Fruit fly (Drosophila melanogaster) whole organism, wandering third instar larva: Measurements from ENCODE around the gene CG3699.

Experiments
- Abd-B ChIP-seq: fragments of >200 bp; optimal IDR thresholded peaks from 2 replicates; lab custom pipeline; 2017; ENCODE audit warnings: missing biosample characterization, missing genetic modification characterization
- CG9705 ChIP-seq: fragments of 200-800 bp; sonication (Bioruptor generic); optimal IDR thresholded peaks from 2 replicates; lab custom pipeline; 2018; ENCODE audit warnings: missing biosample characterization, mild to moderate bottlenecking, missing genetic modification characterization
- Dfd ChIP-seq: fragments of >200 bp; optimal IDR thresholded peaks from 2 replicates; lab custom pipeline; 2017; ENCODE audit warnings: missing biosample characterization, missing genetic modification characterization
- Dif ChIP-seq: fragments of 200-275, 200-300 bp; sonication (Bioruptor generic); optimal IDR thresholded peaks from 2 replicates; lab custom pipeline; 2018; ENCODE audit warnings: missing biosample characterization, missing genetic modification characterization; ENCODE audit not compliant: partially characterized antibody
- GATAd ChIP-seq: sonication (Bioruptor generic); optimal IDR thresholded peaks from 2 replicates; lab custom pipeline; 2016; ENCODE audit warnings: missing biosample characterization, missing genetic modification characterization
- HLH106 ChIP-seq: fragments of 200-800 bp; optimal IDR thresholded peaks from 3 replicates; lab custom pipeline; 2019; ENCODE audit warnings: missing biosample characterization, mild to moderate bottlenecking, missing genetic modification characterization, moderate library complexity
- Hnf4 ChIP-seq: fragments of 200-800 bp; sonication (Bioruptor generic); optimal IDR thresholded peaks from 2 replicates; lab custom pipeline; 2016; ENCODE audit warnings: missing biosample characterization, mild to moderate bottlenecking, missing genetic modification characterization
- Hr78 ChIP-seq: fragments of >200 bp; optimal IDR thresholded peaks from 2 replicates; lab custom pipeline; 2017; ENCODE audit warnings: missing biosample characterization, missing genetic modification characterization
- Hr83 ChIP-seq: fragments of 200-300 bp; sonication (Bioruptor generic); optimal IDR thresholded peaks from 2 replicates; lab custom pipeline; 2016; ENCODE audit warnings: missing biosample characterization, mild to moderate bottlenecking, missing genetic modification characterization, moderate library complexity; ENCODE audit not compliant: poor library complexity, severe bottlenecking
- Mio ChIP-seq: sonication (Bioruptor generic); optimal IDR thresholded peaks from 2 replicates; lab custom pipeline; 2016; ENCODE audit warnings: missing biosample characterization, missing genetic modification characterization
- N ChIP-seq: fragments of >200 bp; optimal IDR thresholded peaks from 2 replicates; lab custom pipeline; 2018; ENCODE audit warnings: missing biosample characterization, missing external identifiers, missing genetic modification characterization
- OdsH ChIP-seq: fragments of 200-800 bp; sonication (Bioruptor generic); optimal IDR thresholded peaks from 2 replicates; lab custom pipeline; 2016; ENCODE audit warnings: missing biosample characterization, mild to moderate bottlenecking, missing genetic modification characterization
- Rel ChIP-seq, 2 experiments: fragments of 200-800 bp; sonication (Bioruptor generic) in 1 of 2; optimal IDR thresholded peaks; 2 replicates in 1 of 2; 3 replicates in 1 of 2; lab custom pipeline; 2016 to 2019; ENCODE audit warnings: mild to moderate bottlenecking in 2 of 2, missing biosample characterization in 2 of 2, missing genetic modification characterization in 2 of 2, moderate library complexity in 1 of 2
- Sp1 ChIP-seq: fragments of 200-800 bp; sonication (Bioruptor generic); optimal IDR thresholded peaks from 3 replicates; lab custom pipeline; 2019; ENCODE audit warnings: missing biosample characterization, mild to moderate bottlenecking, missing genetic modification characterization, moderate library complexity
- Vsx2 ChIP-seq: fragments of 200-300, 225-300 bp; sonication (Bioruptor generic); optimal IDR thresholded peaks from 2 replicates; lab custom pipeline; 2018; ENCODE audit warnings: missing biosample characterization, missing genetic modification characterization; ENCODE audit not compliant: partially characterized antibody
- br ChIP-seq: fragments of 200-800 bp; sonication (Bioruptor generic); optimal IDR thresholded peaks from 2 replicates; lab custom pipeline; 2016; ENCODE audit warnings: missing biosample characterization, missing genetic modification characterization
- brk ChIP-seq: fragments of 200-800 bp; sonication (Bioruptor generic); optimal IDR thresholded peaks from 2 replicates; lab custom pipeline; 2016; ENCODE audit warnings: missing biosample characterization, mild to moderate bottlenecking, missing genetic modification characterization
- dl ChIP-seq, 2 experiments: fragments of 175-275, 200-275 bp in 1 of 2; fragments of 200-275 bp in 1 of 2; sonication (Bioruptor generic); optimal IDR thresholded peaks; lab custom pipeline; 2018; ENCODE audit warnings: mild to moderate bottlenecking in 2 of 2, missing biosample characterization in 2 of 2, missing genetic modification characterization in 2 of 2, moderate library complexity in 2 of 2; ENCODE audit not compliant: partially characterized antibody in 2 of 2, insufficient read depth in 1 of 2
- dmrt93B ChIP-seq: fragments of 200-800 bp; sonication (Bioruptor generic); optimal IDR thresholded peaks from 2 replicates; lab custom pipeline; 2018; ENCODE audit warnings: missing biosample characterization, mild to moderate bottlenecking, missing genetic modification characterization
- dsf ChIP-seq: sonication (Bioruptor generic); optimal IDR thresholded peaks from 2 replicates; lab custom pipeline; 2016; ENCODE audit warnings: missing biosample characterization, missing genetic modification characterization, borderline replicate concordance
- ey ChIP-seq: fragments of 200-800 bp; sonication (Bioruptor generic); optimal IDR thresholded peaks from 2 replicates; lab custom pipeline; 2016; ENCODE audit warnings: missing biosample characterization, missing genetic modification characterization
- fru ChIP-seq: fragments of 200-800 bp; sonication (Bioruptor generic); optimal IDR thresholded peaks from 3 replicates; lab custom pipeline; 2016; ENCODE audit warnings: missing biosample characterization, mild to moderate bottlenecking, missing genetic modification characterization
- h ChIP-seq: fragments of 200-800 bp; sonication (Bioruptor generic); optimal IDR thresholded peaks from 3 replicates; lab custom pipeline; 2016; ENCODE audit warnings: missing biosample characterization, mild to moderate bottlenecking, missing genetic modification characterization
- jim ChIP-seq: fragments of 175-275, 200-325 bp; sonication (Bioruptor generic); optimal IDR thresholded peaks from 2 replicates; lab custom pipeline; 2016; ENCODE audit warnings: missing biosample characterization, mild to moderate bottlenecking, missing genetic modification characterization
- lola ChIP-seq: fragments of >200 bp; optimal IDR thresholded peaks from 2 replicates; lab custom pipeline; 2017; ENCODE audit warnings: missing biosample characterization, missing genetic modification characterization
- pan ChIP-seq: fragments of >200 bp; optimal IDR thresholded peaks from 2 replicates; lab custom pipeline; 2017
- psq ChIP-seq: fragments of 200-800 bp; sonication (Bioruptor generic); optimal IDR thresholded peaks from 3 replicates; lab custom pipeline; 2017; ENCODE audit warnings: missing biosample characterization, mild to moderate bottlenecking, missing genetic modification characterization, moderate library complexity
- rgr ChIP-seq: fragments of 200-800 bp; sonication (Bioruptor generic); optimal IDR thresholded peaks from 3 replicates; lab custom pipeline; 2016; ENCODE audit warnings: missing biosample characterization, mild to moderate bottlenecking, missing genetic modification characterization
- tai ChIP-seq: sonication (Bioruptor generic); optimal IDR thresholded peaks from 2 replicates; lab custom pipeline; 2016; ENCODE audit warnings: missing biosample characterization, missing genetic modification characterization
- woc ChIP-seq: sonication (Bioruptor generic); optimal IDR thresholded peaks from 2 replicates; lab custom pipeline; 2016; ENCODE audit warnings: missing biosample characterization, mild to moderate bottlenecking, missing genetic modification characterization

The CG3699 gene

DNA sequence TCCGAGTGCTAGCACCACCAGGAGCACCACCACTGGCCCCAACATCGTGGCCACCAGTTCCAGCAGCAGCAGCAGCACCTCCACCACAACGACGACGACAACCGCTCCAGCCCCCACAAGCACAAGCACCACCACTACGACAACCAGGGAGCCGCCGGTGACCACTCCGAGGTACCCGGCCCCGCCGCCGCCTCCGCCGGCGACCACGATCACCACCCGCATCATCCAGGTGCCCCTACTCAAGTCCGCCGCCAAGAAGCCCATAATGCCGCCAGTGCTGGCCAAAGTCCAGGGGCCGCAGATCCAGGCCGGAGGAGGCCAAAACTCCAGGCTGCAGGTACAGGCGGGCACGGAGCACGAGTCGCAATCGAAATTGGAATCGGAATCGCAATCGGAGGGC is 13.3 kb downstream of the CG3699 start:
- TF ChIP-seq Dfd (GFP tag; lab: Kevin White, UChicago) (peak; percentile 84), Rel (GFP tag; optimal IDR thresholded peaks at IDR 0.05; lab: Kevin White, UChicago) (no peak), Rel (tag; optimal IDR thresholded peaks at IDR 0.05; lab: Kevin White, UChicago) (no peak)

DNA sequence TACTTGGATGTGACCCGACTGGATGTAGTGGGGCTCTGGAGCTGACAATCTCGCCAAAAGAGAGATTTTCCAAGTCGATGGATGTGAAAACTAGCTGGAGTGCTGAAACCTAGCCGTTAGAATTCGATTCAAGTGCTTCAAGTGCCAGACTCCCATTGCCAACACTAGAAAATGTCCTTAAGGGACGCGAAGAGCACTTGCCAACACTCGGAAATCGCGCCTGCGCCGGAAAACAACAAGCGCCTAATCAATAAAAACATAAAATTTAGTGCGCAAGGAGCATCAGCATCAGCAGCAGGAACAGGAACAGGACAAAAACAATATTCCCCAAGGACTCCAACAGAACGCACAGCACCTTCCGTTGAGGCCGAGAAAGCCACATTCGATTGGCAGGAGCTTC is 14.4 kb downstream of the CG3699 start:
- no peak for TF ChIP-seq psq (GFP tag; lab: Kevin White, UChicago)
- TF ChIP-seq fru (GFP tag; lab: Kevin White, UChicago), result no peak
- no peak for TF ChIP-seq h
- TF ChIP-seq dl (GFP tag; optimal IDR thresholded peaks at IDR 0.05; lab: Kevin White, UChicago; ENCODE audit: insufficient read depth in 1 of 2, partially characterized antibody in 2 of 2), result no peak
- no peak for TF ChIP-seq ey (GFP tag; lab: Kevin White, UChicago)
- no peak for TF ChIP-seq Sp1 (GFP tag; lab: Kevin White, UChicago)
- no peak for TF ChIP-seq HLH106
- no peak for TF ChIP-seq GATAd (GFP tag; lab: Kevin White, UChicago)
- no peak for TF ChIP-seq rgr (GFP tag; lab: Kevin White, UChicago)
- TF ChIP-seq N, result no peak
- TF ChIP-seq Dfd (GFP tag; lab: Kevin White, UChicago), result no peak
- no peak for TF ChIP-seq pan (lab: Kevin White, UChicago)
- no peak for TF ChIP-seq OdsH (GFP tag; lab: Kevin White, UChicago)
- no peak for TF ChIP-seq woc
- TF ChIP-seq lola, result no peak

DNA sequence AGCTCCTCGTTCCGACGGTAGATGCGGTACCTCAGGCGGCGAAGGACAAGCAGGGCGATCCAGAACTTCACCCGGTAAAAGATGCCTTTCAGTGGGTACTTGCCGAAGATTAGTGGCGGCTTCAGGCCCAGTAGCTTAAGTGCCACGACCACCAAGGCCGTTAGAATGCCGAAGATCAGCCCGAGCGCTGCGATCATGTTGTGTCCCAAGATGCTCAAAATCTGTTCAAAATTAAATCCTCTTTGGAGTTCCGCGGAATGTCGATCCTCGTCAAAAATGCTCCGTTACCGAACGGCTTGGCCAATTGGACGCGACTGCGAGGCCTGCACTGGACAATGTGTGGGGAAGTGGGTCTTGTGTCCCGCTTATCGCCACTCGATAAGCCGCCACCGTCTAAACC is 15.1 kb downstream of the CG3699 start, which contains the start of the genes CG32815 and CG3706:
Gene CG32815, plus strand, starts transcription at position 301 of the 400 bp plus-strand sequence.
Gene CG3706, minus strand, starts transcription at position 310 of the 400 bp plus-strand sequence.
- TF ChIP-seq dsf (no peak), pan (lab: Kevin White, UChicago) (no peak), Abd-B (no peak), dl (GFP tag; optimal IDR thresholded peaks at IDR 0.05; lab: Kevin White, UChicago; ENCODE audit: insufficient read depth in 1 of 2, partially characterized antibody in 2 of 2) (no peak), Sp1 (GFP tag; lab: Kevin White, UChicago) (no peak), Hnf4 (no peak), brk (no peak), Hr78 (no peak), Vsx2 (GFP tag; lab: Kevin White, UChicago) (no peak)

- no peak for TF ChIP-seq jim
- TF ChIP-seq rgr (GFP tag; lab: Kevin White, UChicago), result no peak
These were observed 17.1 kb downstream of the CG3699 start, which contains the start of gene CG3708 for dm6 chrX:930048-930800. TSS of gene CG3708 (minus strand) at chrX:930098.

DNA sequence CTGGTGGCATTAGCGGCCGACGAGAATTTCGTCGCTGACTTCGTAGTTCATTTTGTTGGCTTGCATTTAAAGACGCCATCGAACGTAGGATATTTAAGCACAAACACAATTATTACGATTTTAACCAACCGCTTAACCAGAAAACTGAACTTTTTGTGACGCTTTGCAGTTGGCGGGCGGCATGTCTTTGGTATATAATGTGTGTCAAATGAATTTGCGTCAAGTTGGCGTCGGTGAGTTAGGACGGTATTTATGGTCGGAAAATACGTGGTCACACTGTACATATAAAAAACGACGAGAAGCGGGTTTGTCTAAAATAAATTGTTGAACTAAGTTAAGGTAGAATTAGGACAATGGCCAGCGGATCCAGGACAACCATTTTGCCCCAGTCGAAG is 19.4 kb downstream of the CG3699 start, which contains the start of the genes CG43867 and MED22:
Gene CG43867, minus strand, starts transcription at position 113 of the 395 bp plus-strand sequence.
Gene MED22, plus strand, starts transcription at position 277 of the 395 bp plus-strand sequence.
- TF ChIP-seq fru (GFP tag; lab: Kevin White, UChicago), result no peak
- TF ChIP-seq dmrt93B (GFP tag; lab: Kevin White, UChicago), result no peak
- no peak for TF ChIP-seq Abd-B
- no peak for TF ChIP-seq GATAd (GFP tag; lab: Kevin White, UChicago)
- TF ChIP-seq woc, result no peak
- no peak for TF ChIP-seq CG9705 (GFP tag; lab: Kevin White, UChicago)
- TF ChIP-seq HLH106, result no peak
- TF ChIP-seq brk, result no peak
- no peak for TF ChIP-seq Vsx2 (GFP tag; lab: Kevin White, UChicago)

DNA sequence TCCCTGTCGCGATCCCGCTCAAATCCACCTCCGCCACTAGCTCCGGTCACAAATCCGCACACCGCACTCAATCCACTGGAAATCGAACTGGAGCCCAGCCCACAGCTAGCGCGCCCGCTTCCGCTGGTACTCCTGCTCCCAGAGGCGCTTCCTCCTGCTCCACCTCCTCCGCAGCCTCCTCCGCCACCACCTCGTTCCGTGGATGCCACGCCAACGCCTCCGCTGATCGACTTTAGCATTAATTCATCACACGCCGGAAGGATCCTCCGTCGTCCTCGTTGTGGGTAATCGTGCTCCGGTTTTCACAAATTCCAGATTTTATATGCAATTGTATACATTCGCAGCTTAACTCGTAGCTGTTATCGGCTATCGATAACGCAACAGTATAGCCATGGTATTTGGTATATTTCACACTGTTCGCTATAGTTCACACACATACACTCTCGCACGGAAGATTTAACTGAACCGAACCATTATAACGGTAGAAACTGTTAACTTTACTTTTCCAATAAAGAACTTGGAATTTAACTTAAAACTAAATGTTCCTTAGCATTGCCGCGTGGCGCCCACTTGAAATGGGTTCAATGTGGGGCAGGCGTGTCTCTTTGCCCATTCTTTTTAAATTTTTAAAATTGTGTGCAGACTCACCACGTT is 20.0 kb downstream of the CG3699 start, which contains the start of gene Lztr1:
Gene Lztr1, minus strand, starts transcription at position 374 of the 654 bp plus-strand sequence.
- TF ChIP-seq dmrt93B (GFP tag; lab: Kevin White, UChicago) (no peak), Abd-B (no peak), Hr83 (GFP tag; lab: Kevin White, UChicago) (no peak), jim (no peak), tai (GFP tag; lab: Kevin White, UChicago) (no peak), Dif (GFP tag; lab: Kevin White, UChicago) (no peak), fru (GFP tag; lab: Kevin White, UChicago) (no peak), Mio (GFP tag; lab: Kevin White, UChicago) (no peak), Dfd (GFP tag; lab: Kevin White, UChicago) (no peak), Sp1 (GFP tag; lab: Kevin White, UChicago) (no peak), GATAd (GFP tag; lab: Kevin White, UChicago) (no peak), br (GFP tag; lab: Kevin White, UChicago) (no peak)
